Fruit fly (Drosophila melanogaster): ENCODE measurements around the gene mRRF2.

- TF ChIP-seq CTCF (optimal IDR thresholded peaks at IDR 0.05): no peak
- no peak for TF ChIP-seq CG8478 (optimal IDR thresholded peaks at IDR 0.05)
These were observed 4.3 kb upstream of the mRRF2 start, which contains the start of gene CG13843 for dm6 chr3R:22609185-22609584.
